Worm (Caenorhabditis elegans) whole organism, early embryonic: Measurements from ENCODE around the gene F55B11.2.

Source experiments
- B0310.2 ChIP-seq: sonication (generic microtip); optimal IDR thresholded peaks from 2 replicates; lab custom pipeline; 2016; ENCODE audit warnings: mild to moderate bottlenecking, missing genetic modification characterization, missing compliant biosample characterization
- F13C5.2 ChIP-seq: sonication (generic microtip); optimal IDR thresholded peaks from 2 replicates; lab custom pipeline; 2017; ENCODE audit warnings: mild to moderate bottlenecking, missing genetic modification characterization, inconsistent platforms, missing compliant biosample characterization
- aly-1 ChIP-seq: sonication (generic microtip); optimal IDR thresholded peaks from 2 replicates; lab custom pipeline; 2016; ENCODE audit warnings: missing genetic modification characterization, missing compliant biosample characterization
- ama-1 ChIP-seq: fragments of 150-350 bp; optimal IDR thresholded peaks from 2 replicates; lab custom pipeline; 2014
- ceh-13 ChIP-seq: fragments of 200-800 bp; sonication (Bioruptor generic); optimal IDR thresholded peaks from 2 replicates; lab custom pipeline; 2018; ENCODE audit warnings: mild to moderate bottlenecking, missing genetic modification characterization, missing compliant biosample characterization
- ceh-36 ChIP-seq: sonication (generic microtip); optimal IDR thresholded peaks from 2 replicates; lab custom pipeline; 2016; ENCODE audit warnings: missing genetic modification characterization, inconsistent platforms, missing compliant biosample characterization
- ets-7 ChIP-seq: sonication (generic microtip); optimal IDR thresholded peaks from 2 replicates; lab custom pipeline; 2016; ENCODE audit warnings: missing genotype, missing genetic modification characterization, missing compliant biosample characterization
- flt-1 ChIP-seq: fragments of 200-800 bp; sonication (Bioruptor generic); IDR thresholded peaks from 2 replicates; pipeline ENCODE4 v1.3.6; 2022; ENCODE audit warnings: missing genetic modification characterization, missing compliant biosample characterization
- hmbx-1 ChIP-seq: sonication (generic microtip); optimal IDR thresholded peaks from 2 replicates; lab custom pipeline; 2016; ENCODE audit warnings: mild to moderate bottlenecking, missing genetic modification characterization, missing compliant biosample characterization
- hmg-4 ChIP-seq: fragments of 200-800 bp; sonication (Bioruptor generic); optimal IDR thresholded peaks from 2 replicates; lab custom pipeline; 2018; ENCODE audit warnings: mild to moderate bottlenecking, missing genetic modification characterization, missing compliant biosample characterization
- hnd-1 ChIP-seq: sonication (generic microtip); optimal IDR thresholded peaks from 2 replicates; lab custom pipeline; 2016; ENCODE audit warnings: missing genetic modification characterization, missing compliant biosample characterization
- pes-1 ChIP-seq: fragments of 200-800 bp; sonication (Bioruptor generic); IDR thresholded peaks from 2 replicates; pipeline ENCODE4 v1.3.6; 2022; ENCODE audit warnings: missing genetic modification reagents, missing genetic modification characterization, missing compliant biosample characterization
- scrt-1 ChIP-seq: fragments of 200-800 bp; sonication (Bioruptor generic); IDR thresholded peaks from 2 replicates; pipeline ENCODE4 v1.3.6; 2022; ENCODE audit warnings: missing genetic modification characterization, missing compliant biosample characterization
- sea-1 ChIP-seq: fragments of 200-800 bp; sonication (Bioruptor generic); conservative IDR thresholded peaks from 2 replicates; pipeline ENCODE4 v1.3.6; 2022; ENCODE audit warnings: missing genetic modification characterization, missing compliant biosample characterization
- tbx-11 ChIP-seq: fragments of 200-800 bp; sonication (Bioruptor generic); IDR thresholded peaks from 2 replicates; pipeline ENCODE4 v1.3.6; 2022; ENCODE audit warnings: missing genetic modification characterization, missing compliant biosample characterization
- tbx-37 ChIP-seq: fragments of 200-800 bp; sonication (Bioruptor generic); conservative IDR thresholded peaks from 2 replicates; pipeline ENCODE4 v1.3.6; 2022; ENCODE audit warnings: missing genetic modification reagents, missing genetic modification characterization, missing compliant biosample characterization
- tra-4 ChIP-seq: sonication (generic microtip); optimal IDR thresholded peaks from 2 replicates; lab custom pipeline; 2017; ENCODE audit warnings: missing genetic modification characterization, missing compliant biosample characterization

F55B11.2 gene

ce11 chrIV:14413386-14413785, 9.7 kb downstream of the F55B11.2 start:
- TF ChIP-seq B0310.2 (no peak), hmg-4 (no peak), hnd-1 (tag; lab: Kevin White, UChicago) (no peak)

ce11 chrIV:14412655-14413054, 10.4 kb downstream of the F55B11.2 start, which contains the start of gene xdh-1:
Gene xdh-1, minus strand, starts transcription at chrIV:14412894.
- TF ChIP-seq tbx-37 (GFP tag; lab: Robert Waterston, UW) (no peak), hmg-4 (no peak), hnd-1 (tag; lab: Kevin White, UChicago) (no peak), ceh-13 (GFP tag; lab: Kevin White, UChicago) (no peak), ama-1 (lab: Kevin White, UChicago) (no peak), sea-1 (GFP tag; lab: Robert Waterston, UW) (no peak), F13C5.2 (no peak), ceh-36 (tag; lab: Kevin White, UChicago) (no peak), pes-1 (no peak), ets-7 (tag; lab: Kevin White, UChicago) (no peak), scrt-1 (no peak), flt-1 (GFP tag; lab: Robert Waterston, UW) (no peak), aly-1 (tag; lab: Kevin White, UChicago) (no peak), tbx-11 (no peak), tra-4 (tag; lab: Kevin White, UChicago) (no peak), B0310.2 (no peak), hmbx-1 (tag; lab: Kevin White, UChicago) (no peak)

DNA sequence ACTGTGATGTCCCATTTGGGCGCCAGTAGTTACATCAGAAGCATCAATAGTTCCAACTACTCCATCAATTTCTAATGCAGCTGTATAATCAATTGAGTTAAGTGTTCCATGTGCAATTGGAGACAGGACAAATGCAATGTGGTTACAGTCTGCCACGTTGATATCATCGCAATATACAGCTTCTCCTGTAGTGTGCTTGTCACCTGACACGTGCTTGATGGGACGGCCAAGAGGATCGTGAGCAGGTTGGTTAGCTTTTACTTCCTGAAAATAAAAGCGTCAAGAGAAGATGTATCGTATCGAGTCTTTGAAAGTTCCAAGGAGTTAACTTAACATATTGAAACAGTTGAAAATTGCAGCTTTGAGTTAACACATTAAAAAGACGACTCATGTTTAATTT, 14.5 kb downstream of the F55B11.2 start:
- TF ChIP-seq hmg-4 (no peak), F13C5.2 (no peak), scrt-1 (no peak), ceh-13 (GFP tag; lab: Kevin White, UChicago) (no peak), aly-1 (tag; lab: Kevin White, UChicago) (no peak), flt-1 (GFP tag; lab: Robert Waterston, UW) (no peak), tbx-37 (GFP tag; lab: Robert Waterston, UW) (no peak), ceh-36 (tag; lab: Kevin White, UChicago) (no peak), tra-4 (tag; lab: Kevin White, UChicago) (no peak)

- TF ChIP-seq ets-7 (tag; lab: Kevin White, UChicago), result no peak
- no peak for TF ChIP-seq tbx-37 (GFP tag; lab: Robert Waterston, UW)
- TF ChIP-seq flt-1 (GFP tag; lab: Robert Waterston, UW), result no peak
These were observed 27.6 kb downstream of the F55B11.2 start for ce11 chrIV:14395531-14395930.

ce11 chrIV:14394812-14395211, 28.3 kb downstream of the F55B11.2 start:
- no peak for TF ChIP-seq ceh-13 (GFP tag; lab: Kevin White, UChicago)
- no peak for TF ChIP-seq tbx-37 (GFP tag; lab: Robert Waterston, UW)
- TF ChIP-seq ama-1 (lab: Kevin White, UChicago), result no peak

ce11 chrIV:14393838-14394237, 29.3 kb downstream of the F55B11.2 start, which contains the start of gene clc-8:
Gene clc-8, plus strand, starts transcription at chrIV:14394138.
- TF ChIP-seq flt-1 (GFP tag; lab: Robert Waterston, UW) (no peak), tbx-37 (GFP tag; lab: Robert Waterston, UW) (no peak), ceh-36 (tag; lab: Kevin White, UChicago) (no peak), ets-7 (tag; lab: Kevin White, UChicago) (no peak), ceh-13 (GFP tag; lab: Kevin White, UChicago) (no peak)

ce11 chrIV:14391746-14392145, 31.3 kb downstream of the F55B11.2 start:
- no peak for TF ChIP-seq ceh-36 (tag; lab: Kevin White, UChicago)
- TF ChIP-seq sea-1 (GFP tag; lab: Robert Waterston, UW), result no peak
- no peak for TF ChIP-seq ama-1 (lab: Kevin White, UChicago)
- TF ChIP-seq ets-7 (tag; lab: Kevin White, UChicago), result no peak
- no peak for TF ChIP-seq tbx-37 (GFP tag; lab: Robert Waterston, UW)
- TF ChIP-seq pes-1, result no peak
- no peak for TF ChIP-seq tra-4 (tag; lab: Kevin White, UChicago)
- no peak for TF ChIP-seq ceh-13 (GFP tag; lab: Kevin White, UChicago)
- no peak for TF ChIP-seq hmg-4
- no peak for TF ChIP-seq aly-1 (tag; lab: Kevin White, UChicago)
- no peak for TF ChIP-seq flt-1 (GFP tag; lab: Robert Waterston, UW)
- no peak for TF ChIP-seq B0310.2
- TF ChIP-seq scrt-1, result no peak
- TF ChIP-seq tbx-11, result no peak
- TF ChIP-seq hnd-1 (tag; lab: Kevin White, UChicago), result no peak
- no peak for TF ChIP-seq hmbx-1 (tag; lab: Kevin White, UChicago)
- no peak for TF ChIP-seq F13C5.2

- TF ChIP-seq sea-1 (GFP tag; lab: Robert Waterston, UW) (no peak), hnd-1 (tag; lab: Kevin White, UChicago) (no peak), tra-4 (tag; lab: Kevin White, UChicago) (no peak), ceh-36 (tag; lab: Kevin White, UChicago) (no peak), hmbx-1 (tag; lab: Kevin White, UChicago) (no peak), hmg-4 (no peak), ama-1 (lab: Kevin White, UChicago) (no peak), tbx-37 (GFP tag; lab: Robert Waterston, UW) (no peak), ets-7 (tag; lab: Kevin White, UChicago) (no peak), pes-1 (no peak), F13C5.2 (no peak), scrt-1 (no peak)
These were observed 31.8 kb downstream of the F55B11.2 start for ce11 chrIV:14391268-14391667.
